Worm (Caenorhabditis elegans): Measurements from ENCODE around the gene clec-247.

Gene clec-247

DNA sequence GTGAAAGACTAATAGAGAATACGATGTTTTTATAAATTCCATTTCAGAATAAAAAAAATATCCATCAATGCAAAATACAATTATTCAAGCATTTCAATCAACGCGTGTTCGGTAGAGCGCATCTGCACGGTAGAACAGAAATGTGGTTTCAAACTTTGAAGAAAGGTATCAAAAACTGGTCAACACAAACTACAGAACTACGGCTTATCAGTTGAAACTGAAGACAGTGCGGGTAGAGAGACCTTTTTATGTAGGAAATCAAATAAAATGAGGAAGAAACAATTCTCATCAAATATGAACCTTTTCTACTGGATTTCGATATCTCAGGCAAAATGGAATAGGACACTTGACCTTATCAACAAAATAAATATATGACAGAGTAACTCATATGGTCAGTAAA, 38.3 kb upstream of the clec-247 start:
- TF ChIP-seq skn-1 (tag; optimal IDR thresholded peaks at IDR 0.05) (no peak), peb-1 (tag; optimal IDR thresholded peaks at IDR 0.05) (no peak), unc-55 (GFP tag; optimal IDR thresholded peaks at IDR 0.05) (no peak), mab-5 (tag; optimal IDR thresholded peaks at IDR 0.05) (no peak), fos-1 (tag; optimal IDR thresholded peaks at IDR 0.05) (peak; percentile 22)

DNA sequence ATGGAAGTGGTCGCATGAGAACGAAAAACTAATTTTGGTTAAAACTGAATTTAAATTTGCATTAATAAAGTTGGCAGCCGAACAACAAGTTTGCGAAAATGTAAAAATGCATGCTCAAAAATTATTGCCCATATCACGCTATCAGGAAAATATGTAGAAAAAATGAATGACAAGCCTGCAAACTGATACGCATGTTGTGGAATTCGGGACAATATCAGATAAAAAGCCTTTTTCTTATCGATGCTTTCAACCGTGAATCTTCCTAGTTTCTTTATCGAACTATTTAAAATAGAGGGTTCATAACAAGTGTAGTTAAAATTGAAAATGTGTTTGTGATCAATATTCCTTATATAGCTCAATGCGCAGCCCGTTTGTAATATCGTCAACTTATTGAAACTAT, 36.6 kb upstream of the clec-247 start:
- TF ChIP-seq fos-1 (tag; optimal IDR thresholded peaks at IDR 0.05) = peak; percentile 79
- no peak for TF ChIP-seq sem-4 (tag; optimal IDR thresholded peaks at IDR 0.05)

DNA sequence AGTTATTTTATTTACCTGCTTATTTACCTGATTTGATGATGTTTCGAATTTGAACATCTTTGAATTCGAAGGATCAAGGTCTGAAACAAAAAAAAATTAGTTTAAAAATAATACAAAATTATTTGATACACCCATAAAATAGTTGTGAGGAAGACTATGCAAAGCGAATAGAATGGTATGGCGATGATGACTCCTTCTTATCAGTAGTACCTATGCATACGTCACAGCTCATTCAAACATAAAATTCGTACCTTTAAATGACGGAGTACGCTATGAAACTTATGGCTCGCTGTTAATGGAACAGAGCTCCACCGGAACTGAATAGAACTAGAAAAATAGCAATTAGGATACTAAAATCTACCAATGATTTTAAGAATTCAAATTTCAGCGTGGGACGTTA, 30.5 kb upstream of the clec-247 start, which contains the start of gene R10E8.1:
Gene R10E8.1, minus strand, starts transcription at position 178 of the 400 bp plus-strand sequence.
- peak; percentile 73 for TF ChIP-seq fos-1 (tag; optimal IDR thresholded peaks at IDR 0.05)
- peak; percentile 4 for TF ChIP-seq crh-2 (tag; optimal IDR thresholded peaks at IDR 0.05)
- no peak for TF ChIP-seq nhr-11 (tag; optimal IDR thresholded peaks at IDR 0.05)

DNA sequence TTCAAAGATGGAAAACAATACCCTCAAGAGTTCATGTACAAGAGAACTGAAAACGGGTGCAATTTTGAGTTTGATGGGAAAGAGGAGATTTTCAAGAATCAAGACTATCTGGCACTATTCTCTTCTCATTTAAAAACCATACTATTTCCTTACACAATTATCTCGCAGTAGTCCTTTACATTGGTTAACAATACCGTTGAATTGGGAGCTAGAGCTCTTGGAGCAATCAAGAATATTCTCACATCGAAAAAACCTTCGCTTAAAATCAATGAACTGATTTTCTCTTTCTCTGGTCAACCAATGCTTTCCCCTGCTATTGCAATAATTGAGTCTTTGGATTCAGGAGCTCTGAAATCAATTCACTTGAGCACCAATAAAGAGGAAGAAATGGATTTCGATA, 29.2 kb upstream of the clec-247 start, which contains the start of gene R10E8.2:
Gene R10E8.2, plus strand, starts transcription at position 301 of the 400 bp plus-strand sequence.
- no peak for TF ChIP-seq lin-13 (GFP tag; optimal IDR thresholded peaks at IDR 0.05)
- TF ChIP-seq C34F6.9 (tag; optimal IDR thresholded peaks at IDR 0.05) = no peak
- TF ChIP-seq F13H6.1 (tag; optimal IDR thresholded peaks at IDR 0.05) = no peak
- no peak for TF ChIP-seq nhr-237 (tag; optimal IDR thresholded peaks at IDR 0.05)
- no peak for TF ChIP-seq zag-1 (tag; optimal IDR thresholded peaks at IDR 0.05)
- no peak for TF ChIP-seq ceh-16 (tag; optimal IDR thresholded peaks at IDR 0.05)
- no peak for TF ChIP-seq mdl-1 (tag; optimal IDR thresholded peaks at IDR 0.05)
- no peak for TF ChIP-seq elt-3 (tag; optimal IDR thresholded peaks at IDR 0.05)
- no peak for TF ChIP-seq ama-1 (optimal IDR thresholded peaks at IDR 0.05)
- no peak for TF ChIP-seq elt-1 (tag; optimal IDR thresholded peaks at IDR 0.05)
- TF ChIP-seq R02D3.7 (tag; optimal IDR thresholded peaks at IDR 0.05) = no peak

DNA sequence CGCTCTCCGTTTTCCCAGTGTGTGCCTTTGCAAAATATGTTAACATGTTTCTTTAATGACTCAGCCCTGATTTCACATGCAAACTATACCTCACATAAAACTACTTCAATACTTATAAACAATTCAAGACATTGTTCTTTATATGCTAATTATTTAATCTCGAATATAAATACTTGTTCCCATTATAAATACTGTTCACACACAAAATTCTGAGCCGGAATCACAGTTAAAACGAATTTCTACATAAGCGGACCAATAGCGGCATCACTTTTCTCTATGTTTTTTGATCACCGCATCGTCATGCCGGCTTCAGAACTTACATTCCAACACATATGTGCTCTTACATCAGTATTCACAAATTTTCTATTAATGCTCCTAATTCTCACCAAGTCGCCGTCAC, 28.2 kb upstream of the clec-247 start, which contains the start of gene R10E8.5:
Gene R10E8.5, plus strand, starts transcription at position 301 of the 400 bp plus-strand sequence.
- TF ChIP-seq fos-1 (tag; optimal IDR thresholded peaks at IDR 0.05) (no peak), unc-55 (GFP tag; optimal IDR thresholded peaks at IDR 0.05) (no peak)

DNA sequence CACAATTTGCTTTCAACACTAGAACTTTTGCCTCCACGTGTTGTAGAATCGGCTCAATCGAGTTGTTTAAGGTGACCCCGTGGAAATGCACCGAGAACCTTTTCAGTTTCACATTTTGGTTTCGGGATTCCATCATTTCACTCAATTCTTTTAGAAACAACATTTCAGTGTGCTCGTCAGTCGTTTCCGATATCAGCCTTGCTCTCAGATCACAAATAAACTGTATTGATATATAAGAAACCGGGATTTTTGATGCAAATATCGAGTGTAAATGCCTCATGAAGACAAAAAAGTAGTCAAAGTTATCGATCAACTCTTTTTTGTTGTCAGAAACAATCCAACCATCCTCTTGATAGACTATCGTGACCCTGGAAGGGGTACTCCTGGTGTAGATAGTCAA, 17.2 kb upstream of the clec-247 start:
- TF ChIP-seq egl-27 (tag; optimal IDR thresholded peaks at IDR 0.05) (no peak), mbf-1 (tag; optimal IDR thresholded peaks at IDR 0.05) (no peak), nhr-11 (tag; optimal IDR thresholded peaks at IDR 0.05) (no peak), lin-13 (GFP tag; optimal IDR thresholded peaks at IDR 0.05) (no peak), crh-2 (tag; optimal IDR thresholded peaks at IDR 0.05) (no peak), nhr-23 (tag; optimal IDR thresholded peaks at IDR 0.05) (no peak), ztf-4 (tag; optimal IDR thresholded peaks at IDR 0.05) (no peak), elt-1 (tag; optimal IDR thresholded peaks at IDR 0.05) (no peak), elt-3 (tag; optimal IDR thresholded peaks at IDR 0.05) (no peak), sma-3 (GFP tag; optimal IDR thresholded peaks at IDR 0.05) (no peak), mab-5 (tag; optimal IDR thresholded peaks at IDR 0.05) (no peak), ceh-16 (tag; optimal IDR thresholded peaks at IDR 0.05) (no peak), unc-55 (GFP tag; optimal IDR thresholded peaks at IDR 0.05) (no peak), nhr-12 (tag; optimal IDR thresholded peaks at IDR 0.05) (no peak), alr-1 (tag; optimal IDR thresholded peaks at IDR 0.05) (no peak), sma-9 (GFP tag; optimal IDR thresholded peaks at IDR 0.05) (no peak), sma-9 (tag; optimal IDR thresholded peaks at IDR 0.05) (no peak), ZK546.5 (tag; optimal IDR thresholded peaks at IDR 0.05) (no peak)

DNA sequence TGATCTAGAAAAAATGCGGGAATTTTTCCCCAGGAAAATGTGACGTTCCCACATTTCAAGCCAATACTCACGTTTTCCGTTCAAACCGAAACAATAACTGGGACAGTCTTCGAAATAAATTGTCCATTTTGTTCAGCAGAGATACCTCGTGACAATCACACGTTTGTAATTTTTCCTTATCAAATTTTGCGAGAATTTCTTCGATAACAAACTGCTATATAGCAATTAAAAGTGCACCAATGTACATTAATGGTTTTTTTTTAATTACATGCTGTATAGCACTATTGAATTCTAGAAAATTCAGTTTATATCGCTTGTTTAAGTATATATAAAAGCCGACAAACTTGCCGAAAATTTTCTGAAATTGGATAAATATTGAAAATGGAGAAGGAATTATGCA, 16.5 kb upstream of the clec-247 start, which contains the start of gene R10E8.6:
Gene R10E8.6, minus strand, starts transcription at position 154 of the 400 bp plus-strand sequence.
- TF ChIP-seq sma-3 (GFP tag; optimal IDR thresholded peaks at IDR 0.05) = no peak
- TF ChIP-seq fos-1 (tag; optimal IDR thresholded peaks at IDR 0.05) = peak; percentile 53
- peak; percentile 10 for TF ChIP-seq crh-2 (tag; optimal IDR thresholded peaks at IDR 0.05)

DNA sequence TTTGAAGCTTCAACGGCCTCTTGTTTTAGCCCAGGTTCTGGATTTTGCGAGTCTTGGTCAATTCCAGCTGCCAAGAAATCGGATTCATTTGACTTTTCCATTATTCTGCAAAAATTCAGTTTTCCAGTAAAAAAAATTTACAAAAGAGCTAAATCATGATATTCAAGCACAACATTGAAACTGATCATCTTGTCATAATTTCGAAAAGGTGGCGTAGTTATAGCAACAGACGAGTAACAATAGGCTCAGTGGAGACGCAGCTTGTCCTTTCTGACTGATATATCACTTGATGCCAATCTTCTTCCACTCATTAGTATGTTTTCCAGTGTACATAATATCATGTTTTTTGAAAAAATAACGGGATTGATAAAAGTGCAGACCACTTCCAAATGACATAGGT, 14.0 kb upstream of the clec-247 start, which contains the start of gene fbxa-213:
Gene fbxa-213, minus strand, starts transcription at position 101 of the 400 bp plus-strand sequence.
- TF ChIP-seq ztf-4 (tag; optimal IDR thresholded peaks at IDR 0.05) (no peak), mdl-1 (tag; optimal IDR thresholded peaks at IDR 0.05) (no peak), nhr-237 (tag; optimal IDR thresholded peaks at IDR 0.05) (no peak), sma-3 (GFP tag; optimal IDR thresholded peaks at IDR 0.05) (no peak), lin-13 (GFP tag; optimal IDR thresholded peaks at IDR 0.05) (no peak), elt-3 (tag; optimal IDR thresholded peaks at IDR 0.05) (no peak), nhr-11 (tag; optimal IDR thresholded peaks at IDR 0.05) (no peak), peb-1 (tag; optimal IDR thresholded peaks at IDR 0.05) (no peak), ZK546.5 (tag; optimal IDR thresholded peaks at IDR 0.05) (no peak), snpc-4 (tag; optimal IDR thresholded peaks at IDR 0.05) (no peak), lsy-2 (tag; optimal IDR thresholded peaks at IDR 0.05) (no peak), egl-27 (tag; optimal IDR thresholded peaks at IDR 0.05) (no peak), nhr-23 (tag; optimal IDR thresholded peaks at IDR 0.05) (no peak), elt-1 (tag; optimal IDR thresholded peaks at IDR 0.05) (no peak), R02D3.7 (tag; optimal IDR thresholded peaks at IDR 0.05) (no peak), F13H6.1 (tag; optimal IDR thresholded peaks at IDR 0.05) (no peak), nhr-77 (tag; optimal IDR thresholded peaks at IDR 0.05) (no peak)
